Worm (Caenorhabditis elegans) whole organism, L3 larva: Measurements from ENCODE around the gene srw-22.

Experiments used
- ceh-16 ChIP-seq: sonication (generic microtip); optimal IDR thresholded peaks from 2 replicates; lab custom pipeline; 2017; ENCODE audit warnings: missing biosample characterization, missing genetic modification characterization
- ceh-82 ChIP-seq: fragments of 150-350 bp; optimal IDR thresholded peaks from 2 replicates; lab custom pipeline; 2014; ENCODE audit warnings: missing biosample characterization, missing genetic modification characterization
- fos-1 ChIP-seq: fragments of 150-350 bp; optimal IDR thresholded peaks from 2 replicates; lab custom pipeline; 2014; ENCODE audit warnings: missing biosample characterization, missing genetic modification characterization
- lin-39 ChIP-seq: fragments of 150-350 bp; optimal IDR thresholded peaks from 2 replicates; lab custom pipeline; 2018; ENCODE audit warnings: missing biosample characterization, missing genetic modification reagents, missing genetic modification characterization
- nhr-23 ChIP-seq: fragments of 150-350 bp; optimal IDR thresholded peaks from 2 replicates; lab custom pipeline; 2014; ENCODE audit warnings: missing biosample characterization, missing genetic modification reagents, missing genetic modification characterization
- nhr-237 ChIP-seq: fragments of 150-350 bp; optimal IDR thresholded peaks from 2 replicates; lab custom pipeline; 2014; ENCODE audit warnings: missing biosample characterization, missing genetic modification characterization
- skn-1 ChIP-seq: fragments of 150-350 bp; optimal IDR thresholded peaks from 2 replicates; lab custom pipeline; 2014; ENCODE audit warnings: missing biosample characterization, missing genetic modification characterization
- unc-62 ChIP-seq: fragments of 150-350 bp; sonication (generic microtip); optimal IDR thresholded peaks from 4 replicates; lab custom pipeline; 2014; ENCODE audit warnings: missing biosample characterization, missing genetic modification reagents, missing genetic modification characterization
- ztf-11 ChIP-seq: fragments of 150-350 bp; optimal IDR thresholded peaks from 2 replicates; lab custom pipeline; 2014; ENCODE audit warnings: missing biosample characterization, missing genetic modification characterization

- TF ChIP-seq ceh-16 (tag; lab: Kevin White, UChicago) (no peak), fos-1 (no peak), ceh-82 (tag; lab: Kevin White, UChicago) (no peak), skn-1 (no peak), unc-62 (GFP tag; lab: Kevin White, UChicago) (no peak), ztf-11 (no peak), nhr-237 (tag; lab: Kevin White, UChicago) (no peak), lin-39 (tag; lab: Kevin White, UChicago) (no peak), nhr-23 (tag; lab: Kevin White, UChicago) (no peak)
Measured at ce11 chrV:15235661-15236060, 32.7 kb upstream of the srw-22 start, which contains the start of gene nhr-164.
